Worm (Caenorhabditis elegans) whole organism, L3 larva: ENCODE data around the gene F57A10.4.

Experiments used
- ZK546.5 ChIP-seq: sonication (generic microtip); optimal IDR thresholded peaks from 2 replicates; lab custom pipeline; 2017; ENCODE audit warnings: missing biosample characterization, missing genetic modification characterization
- ceh-16 ChIP-seq: sonication (generic microtip); optimal IDR thresholded peaks from 2 replicates; lab custom pipeline; 2017; ENCODE audit warnings: missing biosample characterization, missing genetic modification characterization
- ceh-82 ChIP-seq: fragments of 150-350 bp; optimal IDR thresholded peaks from 2 replicates; lab custom pipeline; 2014; ENCODE audit warnings: missing biosample characterization, missing genetic modification characterization
- fkh-10 ChIP-seq: sonication (generic microtip); optimal IDR thresholded peaks from 2 replicates; lab custom pipeline; 2017; ENCODE audit warnings: missing biosample characterization, missing genetic modification reagents, missing genetic modification characterization
- jun-1 ChIP-seq: fragments of 150-350 bp; optimal IDR thresholded peaks from 2 replicates; lab custom pipeline; 2014; ENCODE audit warnings: missing biosample characterization, missing genetic modification reagents, missing genetic modification characterization
- nhr-237 ChIP-seq: fragments of 150-350 bp; optimal IDR thresholded peaks from 2 replicates; lab custom pipeline; 2014; ENCODE audit warnings: missing biosample characterization, missing genetic modification characterization
- nhr-25 ChIP-seq: sonication (generic microtip); optimal IDR thresholded peaks from 2 replicates; lab custom pipeline; 2017; ENCODE audit warnings: missing biosample characterization, missing genetic modification characterization
- nhr-76 ChIP-seq: fragments of 150-350 bp; sonication (generic microtip); optimal IDR thresholded peaks from 5 replicates; lab custom pipeline; 2014; ENCODE audit warnings: missing biosample characterization, missing genetic modification characterization
- pqm-1 ChIP-seq: fragments of 150-350 bp; optimal IDR thresholded peaks from 2 replicates; lab custom pipeline; 2017; ENCODE audit warnings: missing biosample characterization, missing genetic modification characterization, inconsistent platforms
- tbx-2 ChIP-seq: sonication (generic microtip); optimal IDR thresholded peaks from 2 replicates; lab custom pipeline; 2016; ENCODE audit warnings: mild to moderate bottlenecking, missing genetic modification characterization, missing compliant biosample characterization
- zag-1 ChIP-seq: fragments of 150-350 bp; optimal IDR thresholded peaks from 2 replicates; lab custom pipeline; 2014; ENCODE audit warnings: missing biosample characterization, missing genetic modification characterization
- ztf-4 ChIP-seq: fragments of 150-350 bp; optimal IDR thresholded peaks from 2 replicates; lab custom pipeline; 2014; ENCODE audit warnings: missing biosample characterization, missing genetic modification characterization

DNA sequence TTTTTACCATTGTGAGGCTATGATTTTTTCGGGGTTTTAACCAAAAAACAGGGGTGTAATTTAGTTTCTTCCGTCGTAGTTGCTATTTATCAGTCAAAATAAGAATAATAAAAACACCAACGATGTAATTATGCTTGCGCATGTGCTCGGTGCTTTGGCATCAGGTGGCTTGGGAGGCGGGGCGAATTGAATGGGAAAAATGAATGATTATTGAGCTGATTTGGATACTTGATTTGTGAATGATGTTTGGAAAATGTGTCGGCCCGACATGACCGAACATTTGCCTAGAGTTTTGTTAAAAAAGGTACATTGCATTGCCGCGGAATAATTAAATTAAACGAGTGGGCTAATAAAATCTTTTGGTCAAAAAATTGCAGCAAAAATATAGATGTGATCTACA is 37.0 kb upstream of the F57A10.4 start, which contains the start of gene str-38:
- TF ChIP-seq fkh-10 (GFP tag; lab: Kevin White, UChicago) (no peak), ceh-16 (tag; lab: Kevin White, UChicago) (no peak), jun-1 (tag; lab: Kevin White, UChicago) (no peak), ZK546.5 (no peak), nhr-76 (tag; lab: Kevin White, UChicago) (no peak), nhr-25 (no peak), ceh-82 (tag; lab: Kevin White, UChicago) (no peak), nhr-237 (tag; lab: Kevin White, UChicago) (no peak), ztf-4 (tag; lab: Kevin White, UChicago) (no peak), tbx-2 (tag; lab: Kevin White, UChicago) (no peak), zag-1 (no peak), pqm-1 (no peak)
